Fruit fly (Drosophila melanogaster) whole organism, embryonic: Measurements from ENCODE around the gene htk.

Source experiments
- BEAF-32 ChIP-seq: fragments of 200-800 bp; sonication (Bioruptor generic); optimal IDR thresholded peaks from 3 replicates; lab custom pipeline; 2017; ENCODE audit warnings: missing biosample characterization, missing genetic modification characterization, mild to moderate bottlenecking, moderate library complexity, missing genetic modification reagents
- CG10267 ChIP-seq: fragments of 200-800 bp; sonication (Bioruptor generic); optimal IDR thresholded peaks from 2 replicates; lab custom pipeline; 2018; ENCODE audit warnings: missing biosample characterization, mild to moderate bottlenecking, missing genetic modification characterization, moderate library complexity
- CG11560 ChIP-seq: fragments of 200-800 bp; sonication (Bioruptor generic); IDR thresholded peaks from 3 replicates; pipeline ENCODE4 v1.3.6; 2022; ENCODE audit warnings: missing biosample characterization, missing genetic modification characterization
- CG11696 ChIP-seq: fragments of 200-800 bp; sonication (Bioruptor generic); IDR thresholded peaks from 2 replicates; pipeline ENCODE4 v1.3.6; 2022; ENCODE audit warnings: missing biosample characterization, missing genetic modification characterization
- CG12236 ChIP-seq: fragments of 200-800 bp; sonication (Bioruptor generic); optimal IDR thresholded peaks from 2 replicates; lab custom pipeline; 2016; ENCODE audit warnings: missing biosample characterization, missing genetic modification characterization
- CG17802 ChIP-seq: fragments of 200-800 bp; sonication (Bioruptor generic); optimal IDR thresholded peaks from 2 replicates; lab custom pipeline; 2018; ENCODE audit warnings: missing biosample characterization, mild to moderate bottlenecking, missing genetic modification characterization, moderate library complexity
- CG32767 ChIP-seq: fragments of 200-800 bp; sonication (Bioruptor generic); IDR thresholded peaks from 2 replicates; pipeline ENCODE4 v1.3.6; 2022; ENCODE audit warnings: missing biosample characterization, missing genetic modification characterization
- CG3407 ChIP-seq: fragments of 200-800 bp; sonication (Bioruptor generic); optimal IDR thresholded peaks from 2 replicates; lab custom pipeline; 2018; ENCODE audit warnings: missing biosample characterization, mild to moderate bottlenecking, missing genetic modification characterization
- CG3726 ChIP-seq: fragments of 200-800 bp; sonication (Bioruptor generic); IDR thresholded peaks from 3 replicates; pipeline ENCODE4, ENCODE4 v1.3.6; 2022; ENCODE audit warnings: missing biosample characterization, missing genetic modification characterization
- CG3995 ChIP-seq: fragments of 200-800 bp; sonication (Bioruptor generic); optimal IDR thresholded peaks from 3 replicates; lab custom pipeline; 2016; ENCODE audit warnings: missing biosample characterization, missing genetic modification characterization
- CG6175 ChIP-seq: fragments of 200-800 bp; sonication (Bioruptor generic); IDR thresholded peaks from 3 replicates; pipeline ENCODE4 v1.3.6; 2022; ENCODE audit warnings: missing biosample characterization, missing genetic modification characterization
- CG6654 ChIP-seq: fragments of 200-800 bp; sonication (Bioruptor generic); optimal IDR thresholded peaks from 2 replicates; lab custom pipeline; 2017; ENCODE audit warnings: missing biosample characterization, mild to moderate bottlenecking, missing genetic modification characterization
- CG8281 ChIP-seq: fragments of 200-800 bp; sonication (Bioruptor generic); optimal IDR thresholded peaks from 2 replicates; lab custom pipeline; 2018; ENCODE audit warnings: missing biosample characterization, mild to moderate bottlenecking, missing genetic modification characterization, moderate library complexity
- CG8944 ChIP-seq: fragments of 200-800 bp; sonication (Bioruptor generic); optimal IDR thresholded peaks from 3 replicates; lab custom pipeline; 2016; ENCODE audit warnings: missing biosample characterization, missing genetic modification characterization
- D19B ChIP-seq: fragments of 200-800 bp; sonication (Bioruptor generic); optimal IDR thresholded peaks from 2 replicates; lab custom pipeline; 2017; ENCODE audit warnings: missing biosample characterization, mild to moderate bottlenecking, missing genetic modification characterization
- Dfd ChIP-seq, 2 experiments: fragments of >200 bp; optimal IDR thresholded peaks; 2 replicates each; lab custom pipeline; 2017; ENCODE audit warnings: missing biosample characterization in 2 of 2, missing genetic modification characterization in 2 of 2
- Dref ChIP-seq: fragments of 200-800 bp; sonication (Bioruptor generic); IDR thresholded peaks from 2 replicates; pipeline ENCODE4 v1.3.6; 2022; ENCODE audit warnings: missing biosample characterization, missing genetic modification characterization
- GATAe ChIP-seq: fragments of 200-800 bp; sonication (Bioruptor generic); conservative IDR thresholded peaks from 2 replicates; pipeline ENCODE4 v1.3.6; 2022; ENCODE audit warnings: missing biosample characterization, missing genetic modification characterization
- H15 ChIP-seq: fragments of 200-800 bp; sonication (Bioruptor generic); IDR thresholded peaks from 3 replicates; pipeline ENCODE4 v1.3.6; 2022; ENCODE audit warnings: missing biosample characterization, missing genetic modification characterization
- HHEX ChIP-seq: fragments of 200-800 bp; sonication (Bioruptor generic); optimal IDR thresholded peaks from 3 replicates; lab custom pipeline; 2017; ENCODE audit warnings: missing biosample characterization, mild to moderate bottlenecking, missing genetic modification characterization, missing genetic modification reagents
- HLH3B ChIP-seq: fragments of 200-800 bp; sonication (Bioruptor generic); IDR thresholded peaks from 2 replicates; pipeline ENCODE4 v1.3.6; 2022; ENCODE audit warnings: missing biosample characterization, missing genetic modification characterization
- HLH54F ChIP-seq: fragments of 200-800 bp; sonication (Bioruptor generic); optimal IDR thresholded peaks from 3 replicates; lab custom pipeline; 2016; ENCODE audit warnings: missing biosample characterization, missing genetic modification characterization
- Hand ChIP-seq: fragments of 200-800 bp; sonication (Bioruptor generic); optimal IDR thresholded peaks from 2 replicates; lab custom pipeline; 2017; ENCODE audit warnings: mild to moderate bottlenecking, missing biosample characterization, missing genetic modification reagents, missing genetic modification characterization
- Hey ChIP-seq: fragments of 200-800 bp; sonication (Bioruptor generic); optimal IDR thresholded peaks from 3 replicates; lab custom pipeline; 2018; ENCODE audit warnings: missing biosample characterization, mild to moderate bottlenecking, missing genetic modification characterization
- Lpt ChIP-seq: fragments of >200 bp; optimal IDR thresholded peaks from 2 replicates; lab custom pipeline; 2018; ENCODE audit warnings: missing biosample characterization, missing genetic modification characterization
- Max ChIP-seq: fragments of 200-800 bp; sonication (Bioruptor generic); optimal IDR thresholded peaks from 2 replicates; lab custom pipeline; 2016; ENCODE audit warnings: missing biosample characterization, mild to moderate bottlenecking, missing genetic modification characterization
- NC2β ChIP-seq: fragments of 200-800 bp; sonication (Bioruptor generic); optimal IDR thresholded peaks from 2 replicates; lab custom pipeline; 2016; ENCODE audit warnings: missing biosample characterization, missing genetic modification characterization
- Nf-YA ChIP-seq: fragments of 200-800 bp; sonication (Bioruptor generic); IDR thresholded peaks from 2 replicates; pipeline ENCODE4 v1.3.6; 2022; ENCODE audit warnings: missing biosample characterization, missing genetic modification characterization
- Oli ChIP-seq: fragments of 200-800 bp; sonication (Bioruptor generic); optimal IDR thresholded peaks from 2 replicates; lab custom pipeline; 2018; ENCODE audit warnings: missing biosample characterization, mild to moderate bottlenecking, missing genetic modification characterization, moderate library complexity
- Opbp ChIP-seq: fragments of 200-800 bp; sonication (Bioruptor generic); IDR thresholded peaks from 3 replicates; pipeline ENCODE4 v1.3.6; 2022; ENCODE audit warnings: missing biosample characterization, missing genetic modification characterization; ENCODE audit not compliant: partially characterized antibody
- Sin3A ChIP-seq: fragments of >200 bp; optimal IDR thresholded peaks from 2 replicates; lab custom pipeline; 2018
- Six4 ChIP-seq: fragments of 200-800 bp; sonication (Bioruptor generic); optimal IDR thresholded peaks from 2 replicates; lab custom pipeline; 2016; ENCODE audit warnings: missing biosample characterization, missing genetic modification characterization
- TFAM ChIP-seq: fragments of 200-800 bp; sonication (Bioruptor generic); optimal IDR thresholded peaks from 2 replicates; lab custom pipeline; 2017; ENCODE audit warnings: missing biosample characterization, missing genetic modification characterization, inconsistent platforms
- Tbp ChIP-seq: fragments of >200 bp; optimal IDR thresholded peaks from 2 replicates; lab custom pipeline; 2018; ENCODE audit warnings: missing biosample characterization, missing genetic modification characterization
- ase ChIP-seq: fragments of 200-800 bp; sonication (Bioruptor generic); IDR thresholded peaks from 3 replicates; pipeline ENCODE4 v1.3.6; 2022; ENCODE audit warnings: missing biosample characterization, missing genetic modification characterization
- bigmax ChIP-seq: fragments of 200-800 bp; sonication (Bioruptor generic); optimal IDR thresholded peaks from 2 replicates; lab custom pipeline; 2018; ENCODE audit warnings: missing biosample characterization, mild to moderate bottlenecking, missing genetic modification characterization
- cas ChIP-seq: fragments of 200-800 bp; sonication (Bioruptor generic); IDR thresholded peaks from 2 replicates; pipeline ENCODE4 v1.3.6; 2022; ENCODE audit warnings: missing biosample characterization, missing genetic modification characterization
- chn ChIP-seq: fragments of 200-800 bp; sonication (Bioruptor generic); optimal IDR thresholded peaks from 2 replicates; lab custom pipeline; 2016; ENCODE audit warnings: missing biosample characterization, missing genetic modification characterization
- ci ChIP-seq: fragments of 200-800 bp; sonication (Bioruptor generic); IDR thresholded peaks from 3 replicates; pipeline ENCODE4 v1.3.6; 2022; ENCODE audit warnings: missing biosample characterization, missing genetic modification characterization
- crol ChIP-seq: fragments of 200-800 bp; sonication (Bioruptor generic); IDR thresholded peaks from 2 replicates; pipeline ENCODE4 v1.3.6; 2022; ENCODE audit warnings: missing biosample characterization, missing genetic modification characterization
- dati ChIP-seq: fragments of 200-800 bp; sonication (Bioruptor generic); IDR thresholded peaks from 2 replicates; pipeline ENCODE4 v1.3.6; 2022; ENCODE audit warnings: missing biosample characterization, missing genetic modification characterization
- disco-r ChIP-seq: fragments of 200-800 bp; sonication (Bioruptor generic); optimal IDR thresholded peaks from 2 replicates; lab custom pipeline; 2016; ENCODE audit warnings: missing biosample characterization, missing genetic modification characterization
- fu2 ChIP-seq: fragments of 200-800 bp; sonication (Bioruptor generic); optimal IDR thresholded peaks from 2 replicates; lab custom pipeline; 2016; ENCODE audit warnings: missing biosample characterization, missing genetic modification characterization
- gsb ChIP-seq: fragments of 200-800 bp; sonication (Bioruptor generic); IDR thresholded peaks from 2 replicates; pipeline ENCODE4 v1.3.6; 2022; ENCODE audit warnings: missing biosample characterization, missing genetic modification characterization
- ham ChIP-seq: fragments of 200-800 bp; sonication (Bioruptor generic); IDR thresholded peaks from 2 replicates; pipeline ENCODE4 v1.3.6; 2022; ENCODE audit warnings: missing biosample characterization, missing genetic modification characterization
- ind ChIP-seq: fragments of 200-800 bp; sonication (Bioruptor generic); optimal IDR thresholded peaks from 3 replicates; lab custom pipeline; 2016; ENCODE audit warnings: missing biosample characterization, missing genetic modification characterization
- otp ChIP-seq: fragments of 200-800 bp; sonication (Bioruptor generic); IDR thresholded peaks from 3 replicates; pipeline ENCODE4, ENCODE4 v1.3.6; 2022; ENCODE audit warnings: missing biosample characterization, missing genetic modification characterization
- pzg ChIP-seq: fragments of 200-800 bp; sonication (Bioruptor generic); optimal IDR thresholded peaks from 3 replicates; lab custom pipeline; 2018; ENCODE audit warnings: missing biosample characterization, mild to moderate bottlenecking, missing genetic modification characterization, moderate library complexity
- ranshi ChIP-seq: fragments of 200-800 bp; sonication (Bioruptor generic); IDR thresholded peaks from 2 replicates; pipeline ENCODE4 v1.3.6; 2022; ENCODE audit warnings: missing biosample characterization, missing genetic modification characterization
- sim ChIP-seq: fragments of 200-800 bp; sonication (Bioruptor generic); IDR thresholded peaks from 2 replicates; pipeline ENCODE4 v1.3.6; 2022; ENCODE audit warnings: missing biosample characterization, missing genetic modification characterization
- unpg ChIP-seq: fragments of 200-800 bp; sonication (Bioruptor generic); optimal IDR thresholded peaks from 3 replicates; lab custom pipeline; 2018; ENCODE audit warnings: missing biosample characterization, mild to moderate bottlenecking, missing genetic modification characterization, moderate library complexity
- yki ChIP-seq: fragments of >200 bp; optimal IDR thresholded peaks from 3 replicates; lab custom pipeline; 2018

htk gene

DNA sequence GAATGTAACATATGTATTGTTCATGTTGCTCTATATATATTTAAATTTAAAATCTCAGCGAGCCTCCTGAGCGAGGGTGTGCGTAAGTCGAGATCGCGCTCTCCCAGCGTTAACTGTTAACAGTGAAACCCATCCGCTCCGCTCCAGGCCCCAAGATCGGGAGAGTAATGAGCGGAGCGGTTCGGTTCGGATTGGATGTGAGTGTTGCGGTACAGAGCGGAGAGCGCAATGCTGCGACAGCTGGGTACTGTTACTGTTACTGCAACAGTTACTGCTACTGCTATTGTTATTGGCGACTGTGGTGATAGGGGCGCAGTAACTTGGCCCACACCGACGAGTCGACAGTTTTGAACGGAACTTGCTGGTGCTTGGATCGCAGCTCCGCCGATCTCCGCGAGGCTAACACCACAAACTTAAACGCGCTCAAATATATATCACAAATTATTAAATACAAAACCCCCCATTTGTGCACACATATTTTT lies 11.1 kb upstream of the htk start, which contains the start of gene Pvf1 (continued):
- TF ChIP-seq D19B (GFP tag; lab: Kevin White, UChicago) (peak; percentile 92), H15 (GFP tag; lab: Robert Waterston, UW) (no peak), CG8944 (GFP tag; lab: Kevin White, UChicago) (no peak), BEAF-32 (no peak), HLH54F (GFP tag; lab: Kevin White, UChicago) (no peak), CG8281 (tag; lab: Kevin White, UChicago) (peak; percentile 29), NC2β (GFP tag; lab: Kevin White, UChicago) (no peak), otp (no peak)

- TF ChIP-seq chn (GFP tag; lab: Kevin White, UChicago) (no peak), Dref (GFP tag; lab: Robert Waterston, UW) (no peak), CG10267 (tag; lab: Kevin White, UChicago) (peak; percentile 6), Opbp (no peak), CG6654 (GFP tag; lab: Kevin White, UChicago) (no peak), ham (GFP tag; lab: Robert Waterston, UW) (no peak), CG17802 (tag; lab: Kevin White, UChicago) (no peak), Max (GFP tag; lab: Kevin White, UChicago) (peak; percentile 0), crol (GFP tag; lab: Robert Waterston, UW) (no peak), Hand (no peak), CG6175 (GFP tag; lab: Robert Waterston, UW) (no peak), ranshi (peak; percentile 56; the same call in 1 of the 2 replicates), bigmax (GFP tag; lab: Kevin White, UChicago) (no peak), CG3995 (GFP tag; lab: Kevin White, UChicago) (no peak), Sin3A (lab: Kevin White, UChicago) (no peak), CG32767 (GFP tag; lab: Robert Waterston, UW) (no peak), HLH3B (GFP tag; lab: Robert Waterston, UW) (peak; percentile 51), ase (0 out of 3 replicates have a peak, but pooled peaks have one; percentile 42), CG11696 (GFP tag; lab: Robert Waterston, UW) (no peak), TFAM (GFP tag; lab: Kevin White, UChicago) (no peak), Tbp (GFP tag; lab: Kevin White, UChicago) (no peak), GATAe (GFP tag; lab: Robert Waterston, UW) (no peak), Lpt (GFP tag; lab: Kevin White, UChicago) (no peak), disco-r (GFP tag; lab: Kevin White, UChicago) (no peak), sim (GFP tag; lab: Robert Waterston, UW) (no peak), CG11560 (tag; lab: Robert Waterston, UW) (no peak), ind (peak; percentile 36), Six4 (GFP tag; lab: Kevin White, UChicago) (no peak), cas (GFP tag; lab: Robert Waterston, UW) (no peak), Nf-YA (no peak), CG3726 (GFP tag; lab: Robert Waterston, UW) (no peak), ci (GFP tag; lab: Robert Waterston, UW) (no peak), Dfd (GFP tag; optimal IDR thresholded peaks at IDR 0.05; lab: Kevin White, UChicago) (no peak), CG3407 (GFP tag; lab: Kevin White, UChicago) (no peak), CG12236 (no peak), pzg (GFP tag; lab: Kevin White, UChicago) (no peak), gsb (GFP tag; lab: Robert Waterston, UW) (no peak), Hey (tag; lab: Kevin White, UChicago) (no peak), dati (GFP tag; lab: Robert Waterston, UW) (no peak), Oli (tag; lab: Kevin White, UChicago) (no peak), yki (lab: Kevin White, UChicago) (no peak), HHEX (GFP tag; lab: Kevin White, UChicago) (peak; percentile 41), unpg (GFP tag; lab: Kevin White, UChicago) (no peak), fu2 (GFP tag; lab: Kevin White, UChicago) (no peak)
Measured at dm6 chrX:18834399-18834798, 9.1 kb upstream of the htk start.
